Worm (Caenorhabditis elegans) whole organism, mixed stage, embryonic: ENCODE data around the gene cyp-33C6.

Source experiments
- blmp-1 ChIP-seq: fragments of 150-350 bp; optimal IDR thresholded peaks from 2 replicates; lab custom pipeline; 2014; ENCODE audit warnings: missing biosample characterization, missing genetic modification characterization
- flh-1 ChIP-seq: fragments of 200-800 bp; sonication (Bioruptor generic); optimal IDR thresholded peaks from 2 replicates; lab custom pipeline; 2018; ENCODE audit warnings: mild to moderate bottlenecking, missing genetic modification characterization, moderate library complexity, missing compliant biosample characterization
- hlh-1 ChIP-seq: fragments of 150-350 bp; optimal IDR thresholded peaks from 2 replicates; lab custom pipeline; 2014; ENCODE audit warnings: missing biosample characterization, missing genetic modification reagents, missing genetic modification characterization
- lsy-2 ChIP-seq: fragments of 150-350 bp; optimal IDR thresholded peaks from 2 replicates; lab custom pipeline; 2014; ENCODE audit warnings: missing biosample characterization, missing genetic modification characterization
- nhr-237 ChIP-seq: fragments of 150-350 bp; optimal IDR thresholded peaks from 2 replicates; lab custom pipeline; 2014; ENCODE audit warnings: missing biosample characterization, missing genetic modification characterization
- sem-2 ChIP-seq: fragments of 200-800 bp; sonication (Bioruptor generic); optimal IDR thresholded peaks from 2 replicates; lab custom pipeline; 2018; ENCODE audit warnings: mild to moderate bottlenecking, missing genetic modification characterization, missing compliant biosample characterization
- snpc-4 ChIP-seq: fragments of 150-350 bp; optimal IDR thresholded peaks from 2 replicates; lab custom pipeline; 2014; ENCODE audit warnings: missing biosample characterization, missing genetic modification characterization
- unc-39 ChIP-seq: fragments of 150-350 bp; optimal IDR thresholded peaks from 2 replicates; lab custom pipeline; 2014; ENCODE audit warnings: missing biosample characterization, missing genetic modification characterization
- ztf-11 ChIP-seq: fragments of 150-350 bp; optimal IDR thresholded peaks from 2 replicates; lab custom pipeline; 2014; ENCODE audit warnings: missing biosample characterization, missing genetic modification characterization

DNA sequence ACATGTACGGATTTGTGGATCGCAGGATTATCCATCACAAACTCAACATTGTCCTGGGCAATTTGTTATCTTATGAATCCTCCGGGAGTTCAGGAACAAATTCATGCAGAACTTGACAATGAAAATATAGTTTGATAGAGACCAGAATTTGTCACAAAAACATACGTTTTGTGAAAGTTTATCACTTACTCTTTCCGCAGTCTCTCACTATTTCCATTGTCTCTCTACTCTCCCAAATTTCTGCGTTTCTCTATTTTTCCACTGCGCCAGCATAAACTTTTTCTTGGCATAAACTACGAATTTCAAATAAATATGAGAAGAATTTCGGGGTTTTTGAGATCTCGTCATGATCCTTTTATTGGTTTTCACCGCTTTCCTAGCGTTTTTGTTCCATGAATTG is 6.6 kb downstream of the cyp-33C6 start, which contains the start of gene cyp-33C3:
- TF ChIP-seq blmp-1 (tag; lab: Kevin White, UChicago) = no peak
- no peak for TF ChIP-seq ztf-11 (tag; lab: Kevin White, UChicago)
- TF ChIP-seq unc-39 = no peak
- TF ChIP-seq nhr-237 (tag; lab: Kevin White, UChicago) = no peak
- no peak for TF ChIP-seq lsy-2 (tag; lab: Kevin White, UChicago)
- no peak for TF ChIP-seq sem-2 (GFP tag; lab: Kevin White, UChicago)
- no peak for TF ChIP-seq hlh-1 (tag; lab: Kevin White, UChicago)
- no peak for TF ChIP-seq flh-1 (GFP tag; lab: Kevin White, UChicago)
- no peak for TF ChIP-seq snpc-4 (tag; lab: Kevin White, UChicago)
